Worm (Caenorhabditis elegans) whole organism, L2 larva: ENCODE measurements around the gene W08G11.5.
A peak's percentile ranks its signal among the peaks of the same experiment; 100 is the strongest.
"Not testable (repeated sequence)": the region's sequence is repeated elsewhere in the genome, so short reads cannot be mapped to it uniquely, and the experiment has no call there.

Experiments used
- F13H6.1 ChIP-seq: sonication (generic microtip); optimal IDR thresholded peaks from 2 replicates; lab custom pipeline; 2016; ENCODE audit warnings: missing genetic modification characterization, missing compliant biosample characterization
- Y55F3AM.14 ChIP-seq: fragments of 200-800 bp; sonication (Bioruptor generic); optimal IDR thresholded peaks from 2 replicates; lab custom pipeline; 2018; ENCODE audit warnings: mild to moderate bottlenecking, missing genetic modification characterization, missing compliant biosample characterization
- ZK546.5 ChIP-seq: sonication (generic microtip); optimal IDR thresholded peaks from 2 replicates; lab custom pipeline; 2017; ENCODE audit warnings: missing biosample characterization, missing genetic modification characterization
- alr-1 ChIP-seq: fragments of 150-350 bp; optimal IDR thresholded peaks from 2 replicates; lab custom pipeline; 2014; ENCODE audit warnings: missing biosample characterization, missing genetic modification characterization
- blmp-1 ChIP-seq: sonication (generic microtip); optimal IDR thresholded peaks from 2 replicates; lab custom pipeline; 2017; ENCODE audit warnings: missing genetic modification characterization, mild to moderate bottlenecking, missing compliant biosample characterization, antibody characterized with exemption, moderate library complexity; ENCODE audit not compliant: insufficient read depth
- crh-2 ChIP-seq: sonication (generic microtip); optimal IDR thresholded peaks from 2 replicates; lab custom pipeline; 2017; ENCODE audit warnings: missing biosample characterization, missing genetic modification characterization
- egl-27 ChIP-seq: sonication (generic microtip); optimal IDR thresholded peaks from 3 replicates; lab custom pipeline; 2017; ENCODE audit warnings: missing biosample characterization, missing genetic modification reagents, missing genetic modification characterization
- elt-1 ChIP-seq: fragments of 150-350 bp; optimal IDR thresholded peaks from 2 replicates; lab custom pipeline; 2014; ENCODE audit warnings: missing biosample characterization, missing genetic modification characterization
- elt-3 ChIP-seq: sonication (generic microtip); optimal IDR thresholded peaks from 2 replicates; lab custom pipeline; 2017; ENCODE audit warnings: missing biosample characterization, missing genetic modification characterization
- fos-1 ChIP-seq: fragments of 150-350 bp; optimal IDR thresholded peaks from 2 replicates; lab custom pipeline; 2014; ENCODE audit warnings: missing biosample characterization, missing genetic modification characterization
- gmeb-1 ChIP-seq: fragments of 150-350 bp; optimal IDR thresholded peaks from 2 replicates; lab custom pipeline; 2014; ENCODE audit warnings: missing biosample characterization, missing genetic modification characterization
- lin-13 ChIP-seq: fragments of 150-350 bp; optimal IDR thresholded peaks from 2 replicates; lab custom pipeline; 2014; ENCODE audit warnings: missing biosample characterization, missing genetic modification reagents, missing genetic modification characterization
- lin-39 ChIP-seq: fragments of 150-350 bp; optimal IDR thresholded peaks from 2 replicates; lab custom pipeline; 2014; ENCODE audit warnings: missing biosample characterization, missing genetic modification reagents, missing genetic modification characterization
- mbf-1 ChIP-seq: sonication (generic microtip); optimal IDR thresholded peaks from 2 replicates; lab custom pipeline; 2017; ENCODE audit warnings: missing biosample characterization, missing genetic modification characterization
- nhr-12 ChIP-seq: fragments of 150-350 bp; optimal IDR thresholded peaks from 2 replicates; lab custom pipeline; 2014; ENCODE audit warnings: missing biosample characterization, missing genetic modification characterization
- nhr-129 ChIP-seq: fragments of 150-350 bp; optimal IDR thresholded peaks from 2 replicates; lab custom pipeline; 2014; ENCODE audit warnings: missing biosample characterization, missing genetic modification characterization
- nhr-23 ChIP-seq: fragments of 150-350 bp; optimal IDR thresholded peaks from 2 replicates; lab custom pipeline; 2014; ENCODE audit warnings: missing biosample characterization, missing genetic modification reagents, missing genetic modification characterization
- nhr-237 ChIP-seq: fragments of 150-350 bp; optimal IDR thresholded peaks from 2 replicates; lab custom pipeline; 2014; ENCODE audit warnings: missing biosample characterization, missing genetic modification characterization
- nhr-25 ChIP-seq: fragments of 150-350 bp; sonication (generic microtip); optimal IDR thresholded peaks from 3 replicates; lab custom pipeline; 2014; ENCODE audit warnings: missing biosample characterization, missing genetic modification characterization
- nhr-6 ChIP-seq: fragments of 150-350 bp; optimal IDR thresholded peaks from 2 replicates; lab custom pipeline; 2014; ENCODE audit warnings: missing biosample characterization, missing genetic modification characterization
- peb-1 ChIP-seq: fragments of 150-350 bp; optimal IDR thresholded peaks from 2 replicates; lab custom pipeline; 2014; ENCODE audit warnings: missing biosample characterization, missing genetic modification characterization
- sem-4 ChIP-seq: fragments of 150-350 bp; optimal IDR thresholded peaks from 2 replicates; lab custom pipeline; 2014; ENCODE audit warnings: missing biosample characterization, missing genetic modification reagents, missing genetic modification characterization
- sma-3 ChIP-seq: sonication (generic microtip); optimal IDR thresholded peaks from 2 replicates; lab custom pipeline; 2016; ENCODE audit warnings: missing genetic modification reagents, missing genetic modification characterization, missing compliant biosample characterization
- sma-9 ChIP-seq, 2 experiments: fragments of 150-350 bp in 1 of 2; sonication (generic microtip) in 1 of 2; optimal IDR thresholded peaks; 2 replicates each; lab custom pipeline; 2014 to 2016; ENCODE audit warnings: missing genetic modification characterization in 2 of 2, mild to moderate bottlenecking in 1 of 2, missing biosample characterization in 1 of 2, missing compliant biosample characterization in 1 of 2, missing genetic modification reagents in 1 of 2, moderate library complexity in 1 of 2
- unc-39 ChIP-seq: fragments of 150-350 bp; optimal IDR thresholded peaks from 2 replicates; lab custom pipeline; 2014; ENCODE audit warnings: missing biosample characterization, missing genetic modification characterization
- unc-55 ChIP-seq: fragments of 150-350 bp; sonication (generic microtip); optimal IDR thresholded peaks from 3 replicates; lab custom pipeline; 2014; ENCODE audit warnings: missing biosample characterization, missing genetic modification reagents, missing genetic modification characterization
- zag-1 ChIP-seq: fragments of 150-350 bp; optimal IDR thresholded peaks from 2 replicates; lab custom pipeline; 2014; ENCODE audit warnings: missing biosample characterization, missing genetic modification characterization

W08G11.5 gene

DNA sequence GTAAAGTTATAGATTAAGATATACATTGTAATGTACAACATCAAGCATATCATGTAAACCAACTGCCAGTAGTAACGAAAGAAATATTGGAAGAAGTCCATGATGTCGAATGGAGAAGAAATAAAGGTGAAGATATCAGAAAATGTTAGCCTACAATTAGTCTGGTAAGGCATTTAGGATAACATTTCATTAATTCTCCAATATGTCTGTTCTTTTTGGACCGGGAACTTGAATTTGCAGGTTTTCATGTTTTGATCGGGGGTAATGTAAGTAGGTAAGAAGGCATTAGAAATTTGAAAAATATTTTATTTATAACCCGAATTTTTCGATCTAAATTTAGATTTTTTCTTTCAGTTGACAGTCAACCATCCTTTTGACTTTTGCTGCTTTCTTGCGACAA is 47.4 kb upstream of the W08G11.5 start, which contains the start of gene srd-63:
Gene srd-63, minus strand, starts transcription at position 101 of the 400 bp plus-strand sequence.
- no peak for TF ChIP-seq elt-1 (tag; lab: Kevin White, UChicago)
- no peak for TF ChIP-seq egl-27 (tag; lab: Kevin White, UChicago)
- TF ChIP-seq mbf-1 = no peak
- no peak for TF ChIP-seq Y55F3AM.14 (GFP tag; lab: Kevin White, UChicago)
- no peak for TF ChIP-seq elt-3 (tag; lab: Kevin White, UChicago)
- TF ChIP-seq, all 48 proteins: peak for 0

DNA sequence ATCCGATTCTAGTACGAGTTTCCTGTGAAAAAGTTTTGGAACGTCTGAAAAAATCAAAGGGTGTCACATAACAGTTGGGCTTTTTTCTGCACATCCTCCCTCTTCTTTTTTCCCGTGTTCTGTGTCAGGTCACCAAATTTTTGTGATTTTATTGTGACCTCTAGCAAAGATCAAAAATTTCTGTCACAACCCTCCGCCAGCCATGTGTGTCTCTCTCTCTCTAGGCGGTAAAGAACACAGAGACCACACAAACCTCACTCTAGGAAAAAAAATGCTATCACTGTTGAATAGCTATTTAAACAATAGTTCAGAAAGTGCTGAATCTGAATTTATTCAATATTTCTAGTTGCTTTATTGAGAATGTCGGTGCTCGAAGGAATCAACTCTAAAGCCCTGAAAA is 44.3 kb upstream of the W08G11.5 start, which contains the start of gene gst-44:
Gene gst-44, plus strand, starts transcription at position 237 of the 400 bp plus-strand sequence.
- no peak for TF ChIP-seq unc-39
- TF ChIP-seq nhr-129 (tag; lab: Kevin White, UChicago) = peak; percentile 5
- TF ChIP-seq lin-13 (GFP tag; lab: Kevin White, UChicago) = no peak
- no peak for TF ChIP-seq gmeb-1
- peak; percentile 49 for TF ChIP-seq fos-1
- peak; percentile 77 for TF ChIP-seq sma-9 (GFP tag; optimal IDR thresholded peaks at IDR 0.05; lab: Kevin White, UChicago)
- no peak for TF ChIP-seq sma-9 (tag; optimal IDR thresholded peaks at IDR 0.05; lab: Kevin White, UChicago)

DNA sequence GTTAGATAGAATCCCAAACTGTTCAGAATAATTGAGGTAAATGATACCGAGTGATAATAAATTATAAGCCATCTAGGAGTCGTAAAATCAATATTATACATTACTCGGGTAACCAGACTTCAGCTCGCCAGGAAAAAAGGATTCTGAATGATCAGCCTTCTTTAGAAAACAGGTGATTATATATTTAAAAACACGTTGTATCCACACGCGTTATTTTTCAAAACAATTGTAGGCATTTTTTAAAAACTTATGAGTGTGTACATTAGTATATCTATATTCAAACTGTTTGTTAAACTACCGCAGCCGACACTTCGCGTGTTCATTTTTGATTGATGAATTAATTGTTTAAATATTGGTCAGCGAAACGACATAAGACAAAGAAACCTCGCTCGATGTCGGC is 42.0 kb upstream of the W08G11.5 start, which contains the start of gene sri-65:
Gene sri-65, minus strand, starts transcription at position 101 of the 400 bp plus-strand sequence.
- TF ChIP-seq nhr-23 (tag; lab: Kevin White, UChicago) (no peak), sma-9 (GFP tag; optimal IDR thresholded peaks at IDR 0.05; lab: Kevin White, UChicago) (no peak), sma-9 (tag; optimal IDR thresholded peaks at IDR 0.05; lab: Kevin White, UChicago) (no peak), nhr-12 (tag; lab: Kevin White, UChicago) (no peak), nhr-6 (tag; lab: Kevin White, UChicago) (no peak)

DNA sequence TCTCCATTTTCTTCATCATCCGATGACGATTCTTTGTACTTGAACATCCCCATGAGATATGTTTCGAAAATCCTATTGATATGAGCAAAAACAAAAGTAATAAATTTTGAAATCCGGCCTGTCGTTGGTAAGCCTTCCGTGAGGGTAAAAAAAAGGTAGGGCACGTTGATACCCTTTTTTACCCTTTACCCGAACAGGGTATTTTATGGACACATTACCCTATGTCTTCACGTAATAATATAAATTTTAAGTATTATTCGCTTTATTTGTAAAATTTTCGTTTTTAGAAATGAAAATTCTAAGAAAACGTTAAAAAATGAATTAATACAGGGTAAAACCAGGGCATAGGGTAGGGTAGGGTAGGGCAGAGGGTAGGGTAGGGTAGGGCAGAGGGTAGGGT is 37.4 kb upstream of the W08G11.5 start, which contains the start of gene F13A7.7:
Gene F13A7.7, minus strand, starts transcription at position 101 of the 400 bp plus-strand sequence.
- not testable (repeated sequence) for TF ChIP-seq nhr-129 (tag; lab: Kevin White, UChicago); zag-1 (tag; lab: Kevin White, UChicago); sem-4

DNA sequence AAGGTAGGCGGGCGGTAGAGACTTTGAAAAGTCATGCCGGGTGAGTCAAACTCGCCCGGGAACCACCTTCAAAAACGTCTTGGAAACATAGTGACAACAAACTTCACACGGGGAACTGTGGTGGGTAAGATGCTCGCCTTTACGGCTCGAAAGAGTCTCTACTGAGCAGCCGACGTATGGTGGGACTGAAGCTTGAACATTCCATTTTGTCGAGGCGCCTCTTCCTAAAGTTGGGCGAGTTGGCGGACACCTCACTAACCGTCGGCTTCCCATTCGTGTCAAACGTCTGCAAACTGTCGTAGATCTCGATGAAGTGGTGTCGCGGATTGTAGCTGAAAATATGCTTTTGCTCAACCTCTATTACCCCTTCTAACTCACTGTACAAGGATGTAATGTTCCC is 36.6 kb upstream of the W08G11.5 start:
- TF ChIP-seq nhr-25 (no peak), F13H6.1 (tag; lab: Kevin White, UChicago) (no peak), nhr-129 (tag; lab: Kevin White, UChicago) (no peak), peb-1 (tag; lab: Kevin White, UChicago) (no peak), alr-1 (no peak), blmp-1 (tag; lab: Kevin White, UChicago) (no peak), nhr-237 (tag; lab: Kevin White, UChicago) (no peak)

DNA sequence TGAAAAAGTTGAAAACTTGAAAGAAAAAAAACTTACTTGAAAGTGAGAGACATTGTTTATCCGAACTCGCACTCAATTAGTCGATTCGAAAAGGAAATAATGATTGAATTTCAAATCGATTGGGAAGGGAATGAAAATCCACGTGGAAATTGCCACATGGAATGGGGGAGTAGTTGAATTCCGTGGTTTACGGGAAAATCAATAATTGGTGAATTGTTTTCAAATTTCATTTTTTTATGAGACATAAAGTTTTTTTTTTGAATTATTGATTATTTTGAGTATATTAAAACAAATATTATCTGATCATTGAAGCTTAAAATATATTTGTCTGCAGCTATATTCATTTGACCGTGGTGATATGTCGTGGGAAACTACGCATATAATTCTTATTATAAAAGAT is 31.5 kb upstream of the W08G11.5 start, which contains the start of gene F13A7.1:
Gene F13A7.1, minus strand, starts transcription at position 101 of the 400 bp plus-strand sequence.
- TF ChIP-seq F13H6.1 (tag; lab: Kevin White, UChicago) (no peak), crh-2 (tag; lab: Kevin White, UChicago) (no peak), nhr-25 (no peak), lin-13 (GFP tag; lab: Kevin White, UChicago) (no peak), elt-1 (tag; lab: Kevin White, UChicago) (no peak), Y55F3AM.14 (GFP tag; lab: Kevin White, UChicago) (no peak), gmeb-1 (no peak)

DNA sequence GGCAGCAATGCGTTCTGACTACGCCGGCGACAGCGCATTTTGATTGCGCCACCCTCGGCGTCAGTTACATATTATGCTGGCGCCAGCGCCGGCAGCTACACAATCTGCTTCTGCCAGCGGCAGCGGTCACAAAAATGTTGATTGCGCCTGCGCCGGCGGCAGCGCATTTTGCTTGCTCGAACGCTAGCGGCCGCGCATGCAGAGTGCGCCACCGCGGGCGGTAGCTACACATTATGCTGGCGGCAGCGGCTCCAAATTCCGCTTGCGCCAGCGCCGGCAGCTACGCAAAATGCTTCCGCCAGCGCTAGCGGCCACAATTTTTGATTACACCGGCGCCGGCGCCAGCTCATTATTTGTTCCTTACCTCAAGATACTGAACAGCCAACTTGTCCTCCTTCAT is 30.9 kb upstream of the W08G11.5 start:
- no peak for TF ChIP-seq unc-55
- TF ChIP-seq sem-4 = no peak
- TF ChIP-seq peb-1 (tag; lab: Kevin White, UChicago) = no peak
- no peak for TF ChIP-seq lin-39
- no peak for TF ChIP-seq blmp-1 (tag; lab: Kevin White, UChicago)
- no peak for TF ChIP-seq nhr-129 (tag; lab: Kevin White, UChicago)
- no peak for TF ChIP-seq gmeb-1
- no peak for TF ChIP-seq ZK546.5 (tag; lab: Kevin White, UChicago)
- TF ChIP-seq elt-3 (tag; lab: Kevin White, UChicago) = no peak
- no peak for TF ChIP-seq nhr-25
- no peak for TF ChIP-seq egl-27 (tag; lab: Kevin White, UChicago)
- no peak for TF ChIP-seq sma-3
